Worm (Caenorhabditis elegans) whole organism, early embryonic: Measurements from ENCODE around the gene pgl-1.

Source experiments
- B0310.2 ChIP-seq: sonication (generic microtip); optimal IDR thresholded peaks from 2 replicates; lab custom pipeline; 2016; ENCODE audit warnings: mild to moderate bottlenecking, missing genetic modification characterization, missing compliant biosample characterization
- F13C5.2 ChIP-seq: sonication (generic microtip); optimal IDR thresholded peaks from 2 replicates; lab custom pipeline; 2017; ENCODE audit warnings: mild to moderate bottlenecking, missing genetic modification characterization, inconsistent platforms, missing compliant biosample characterization
- aly-1 ChIP-seq: sonication (generic microtip); optimal IDR thresholded peaks from 2 replicates; lab custom pipeline; 2016; ENCODE audit warnings: missing genetic modification characterization, missing compliant biosample characterization
- ama-1 ChIP-seq: fragments of 150-350 bp; optimal IDR thresholded peaks from 2 replicates; lab custom pipeline; 2014
- ceh-13 ChIP-seq: fragments of 200-800 bp; sonication (Bioruptor generic); optimal IDR thresholded peaks from 2 replicates; lab custom pipeline; 2018; ENCODE audit warnings: mild to moderate bottlenecking, missing genetic modification characterization, missing compliant biosample characterization
- ceh-36 ChIP-seq: sonication (generic microtip); optimal IDR thresholded peaks from 2 replicates; lab custom pipeline; 2016; ENCODE audit warnings: missing genetic modification characterization, inconsistent platforms, missing compliant biosample characterization
- ets-7 ChIP-seq: sonication (generic microtip); optimal IDR thresholded peaks from 2 replicates; lab custom pipeline; 2016; ENCODE audit warnings: missing genotype, missing genetic modification characterization, missing compliant biosample characterization
- flt-1 ChIP-seq: fragments of 200-800 bp; sonication (Bioruptor generic); IDR thresholded peaks from 2 replicates; pipeline ENCODE4 v1.3.6; 2022; ENCODE audit warnings: missing genetic modification characterization, missing compliant biosample characterization
- hmbx-1 ChIP-seq: sonication (generic microtip); optimal IDR thresholded peaks from 2 replicates; lab custom pipeline; 2016; ENCODE audit warnings: mild to moderate bottlenecking, missing genetic modification characterization, missing compliant biosample characterization
- hmg-4 ChIP-seq: fragments of 200-800 bp; sonication (Bioruptor generic); optimal IDR thresholded peaks from 2 replicates; lab custom pipeline; 2018; ENCODE audit warnings: mild to moderate bottlenecking, missing genetic modification characterization, missing compliant biosample characterization
- hnd-1 ChIP-seq: sonication (generic microtip); optimal IDR thresholded peaks from 2 replicates; lab custom pipeline; 2016; ENCODE audit warnings: missing genetic modification characterization, missing compliant biosample characterization
- pes-1 ChIP-seq: fragments of 200-800 bp; sonication (Bioruptor generic); IDR thresholded peaks from 2 replicates; pipeline ENCODE4 v1.3.6; 2022; ENCODE audit warnings: missing genetic modification reagents, missing genetic modification characterization, missing compliant biosample characterization
- scrt-1 ChIP-seq: fragments of 200-800 bp; sonication (Bioruptor generic); IDR thresholded peaks from 2 replicates; pipeline ENCODE4 v1.3.6; 2022; ENCODE audit warnings: missing genetic modification characterization, missing compliant biosample characterization
- sea-1 ChIP-seq: fragments of 200-800 bp; sonication (Bioruptor generic); conservative IDR thresholded peaks from 2 replicates; pipeline ENCODE4 v1.3.6; 2022; ENCODE audit warnings: missing genetic modification characterization, missing compliant biosample characterization
- tbx-11 ChIP-seq: fragments of 200-800 bp; sonication (Bioruptor generic); IDR thresholded peaks from 2 replicates; pipeline ENCODE4 v1.3.6; 2022; ENCODE audit warnings: missing genetic modification characterization, missing compliant biosample characterization
- tbx-37 ChIP-seq: fragments of 200-800 bp; sonication (Bioruptor generic); conservative IDR thresholded peaks from 2 replicates; pipeline ENCODE4 v1.3.6; 2022; ENCODE audit warnings: missing genetic modification reagents, missing genetic modification characterization, missing compliant biosample characterization
- tra-4 ChIP-seq: sonication (generic microtip); optimal IDR thresholded peaks from 2 replicates; lab custom pipeline; 2017; ENCODE audit warnings: missing genetic modification characterization, missing compliant biosample characterization

Gene pgl-1

DNA sequence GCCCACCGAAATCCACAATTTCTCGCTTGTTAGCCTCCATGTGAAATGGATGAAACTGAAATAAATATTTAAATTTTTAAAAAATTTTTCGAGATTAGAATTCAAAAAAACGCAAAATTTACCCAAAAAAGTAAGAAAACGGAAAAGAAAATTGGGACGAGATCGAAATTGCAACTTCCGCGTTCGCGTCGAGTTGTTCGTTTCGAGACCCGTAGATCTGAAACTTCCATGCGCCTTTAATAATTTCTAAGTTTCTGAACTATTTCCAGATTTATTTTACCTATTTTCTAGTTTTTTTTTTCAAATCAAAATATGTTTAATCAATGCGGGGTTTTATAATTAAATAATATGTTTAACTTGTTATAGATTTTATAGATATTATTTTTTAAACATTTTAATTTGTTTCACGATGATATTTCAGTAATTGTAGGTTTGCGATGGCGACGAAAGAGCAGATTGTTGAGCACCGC, at the start of gene pgl-1, which contains the start of gene him-3:
pgl-1 (minus strand) TSS at position 230 of the 470 bp plus-strand sequence.
him-3 (plus strand) TSS at position 420 of the 470 bp plus-strand sequence.
- no peak for TF ChIP-seq sea-1 (GFP tag; lab: Robert Waterston, UW)
- TF ChIP-seq ama-1 (lab: Kevin White, UChicago): no peak

DNA sequence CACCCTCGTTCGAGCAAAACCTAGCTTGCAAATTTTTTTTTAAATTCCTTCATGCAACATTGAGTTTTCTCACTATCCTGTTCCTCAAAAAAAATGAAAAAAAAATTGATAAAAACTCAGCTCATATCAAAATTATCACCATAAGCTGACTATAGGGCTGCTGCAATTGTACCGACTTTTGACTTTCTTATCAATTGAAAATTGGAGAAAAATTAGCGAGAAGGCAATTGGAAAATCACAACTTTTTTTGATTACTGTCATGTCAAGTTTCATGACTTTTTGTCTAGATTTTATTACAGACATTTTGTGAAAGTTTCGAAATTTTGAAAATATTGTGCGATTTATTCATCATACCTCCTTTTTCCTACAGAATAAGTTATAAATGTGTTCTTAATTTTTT, 48.7 kb upstream of the pgl-1 start:
- TF ChIP-seq tra-4 (tag; lab: Kevin White, UChicago): no peak
- no peak for TF ChIP-seq sea-1 (GFP tag; lab: Robert Waterston, UW)
- TF ChIP-seq hmg-4 (GFP tag; lab: Kevin White, UChicago): no peak
- TF ChIP-seq aly-1 (tag; lab: Kevin White, UChicago): no peak
- TF ChIP-seq B0310.2 (tag; lab: Kevin White, UChicago): no peak
- no peak for TF ChIP-seq pes-1 (GFP tag; lab: Robert Waterston, UW)
- no peak for TF ChIP-seq hmbx-1 (tag; lab: Kevin White, UChicago)
- TF ChIP-seq ceh-36 (tag; lab: Kevin White, UChicago): no peak
- no peak for TF ChIP-seq ceh-13
- no peak for TF ChIP-seq scrt-1 (GFP tag; lab: Robert Waterston, UW)
- TF ChIP-seq tbx-11 (GFP tag; lab: Robert Waterston, UW): no peak
- TF ChIP-seq tbx-37 (GFP tag; lab: Robert Waterston, UW): no peak
- no peak for TF ChIP-seq ama-1 (lab: Kevin White, UChicago)

DNA sequence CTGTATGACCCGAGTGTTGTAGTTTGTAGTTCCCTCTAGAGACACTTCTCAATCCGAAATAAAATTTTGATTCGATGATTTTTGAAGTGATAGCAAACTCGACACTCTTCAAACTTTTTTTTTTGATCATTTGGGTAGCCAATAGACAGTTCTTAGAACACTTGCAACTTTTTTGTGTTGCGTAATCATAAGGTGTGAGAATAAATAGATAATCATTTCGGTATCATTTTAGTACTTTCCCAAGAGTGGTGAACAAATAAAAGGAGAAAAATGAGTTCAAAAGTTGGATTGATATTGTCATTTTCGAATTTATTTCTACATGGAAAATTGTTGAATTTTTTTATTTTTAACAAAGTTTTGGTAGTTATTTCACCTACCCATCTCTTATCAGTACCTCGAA, 47.7 kb upstream of the pgl-1 start:
- TF ChIP-seq tbx-11 (GFP tag; lab: Robert Waterston, UW) (no peak), hmbx-1 (tag; lab: Kevin White, UChicago) (no peak), hnd-1 (tag; lab: Kevin White, UChicago) (no peak), tra-4 (tag; lab: Kevin White, UChicago) (no peak), flt-1 (GFP tag; lab: Robert Waterston, UW) (no peak), ceh-13 (no peak), pes-1 (GFP tag; lab: Robert Waterston, UW) (no peak), scrt-1 (GFP tag; lab: Robert Waterston, UW) (no peak), sea-1 (GFP tag; lab: Robert Waterston, UW) (no peak), B0310.2 (tag; lab: Kevin White, UChicago) (no peak), ets-7 (tag; lab: Kevin White, UChicago) (no peak), aly-1 (tag; lab: Kevin White, UChicago) (no peak), tbx-37 (GFP tag; lab: Robert Waterston, UW) (no peak), F13C5.2 (tag; lab: Kevin White, UChicago) (no peak), ama-1 (lab: Kevin White, UChicago) (no peak)

DNA sequence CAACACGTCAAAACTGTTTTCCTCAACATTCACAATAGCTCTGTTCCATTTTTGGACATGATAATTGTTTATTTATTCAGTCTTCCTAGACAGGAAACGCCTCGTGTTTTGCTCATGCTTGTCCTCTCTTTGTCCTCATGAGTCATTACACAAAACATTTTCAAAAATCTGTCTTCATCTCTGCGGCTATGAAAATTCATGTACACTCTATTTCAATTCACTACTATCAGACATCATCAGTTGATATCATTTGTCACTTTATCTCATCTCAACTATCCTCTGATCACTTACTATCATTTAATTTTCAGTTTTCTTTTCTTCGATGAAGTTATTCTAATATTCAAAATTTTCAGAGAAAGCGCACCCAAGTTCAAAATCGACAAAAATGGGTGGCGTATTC, 46.7 kb upstream of the pgl-1 start, which contains the start of gene adah-1:
adah-1 (plus strand) TSS at position 354 of the 400 bp plus-strand sequence.
- no peak for TF ChIP-seq hmg-4 (GFP tag; lab: Kevin White, UChicago)
- TF ChIP-seq aly-1 (tag; lab: Kevin White, UChicago): no peak
- no peak for TF ChIP-seq pes-1 (GFP tag; lab: Robert Waterston, UW)
- no peak for TF ChIP-seq ceh-36 (tag; lab: Kevin White, UChicago)
- no peak for TF ChIP-seq ets-7 (tag; lab: Kevin White, UChicago)
- no peak for TF ChIP-seq ama-1 (lab: Kevin White, UChicago)
- no peak for TF ChIP-seq F13C5.2 (tag; lab: Kevin White, UChicago)

- TF ChIP-seq scrt-1 (GFP tag; lab: Robert Waterston, UW): no peak
- no peak for TF ChIP-seq tbx-11 (GFP tag; lab: Robert Waterston, UW)
- peak; percentile 55 for TF ChIP-seq hmg-4 (GFP tag; lab: Kevin White, UChicago)
- no peak for TF ChIP-seq hnd-1 (tag; lab: Kevin White, UChicago)
- TF ChIP-seq F13C5.2 (tag; lab: Kevin White, UChicago): peak; percentile 68
- no peak for TF ChIP-seq ets-7 (tag; lab: Kevin White, UChicago)
- TF ChIP-seq ama-1 (lab: Kevin White, UChicago): no peak
- TF ChIP-seq flt-1 (GFP tag; lab: Robert Waterston, UW): no peak
- no peak for TF ChIP-seq B0310.2 (tag; lab: Kevin White, UChicago)
- no peak for TF ChIP-seq ceh-13
Measured at ce11 chrIV:7023004-7023403, 45.9 kb upstream of the pgl-1 start.

DNA sequence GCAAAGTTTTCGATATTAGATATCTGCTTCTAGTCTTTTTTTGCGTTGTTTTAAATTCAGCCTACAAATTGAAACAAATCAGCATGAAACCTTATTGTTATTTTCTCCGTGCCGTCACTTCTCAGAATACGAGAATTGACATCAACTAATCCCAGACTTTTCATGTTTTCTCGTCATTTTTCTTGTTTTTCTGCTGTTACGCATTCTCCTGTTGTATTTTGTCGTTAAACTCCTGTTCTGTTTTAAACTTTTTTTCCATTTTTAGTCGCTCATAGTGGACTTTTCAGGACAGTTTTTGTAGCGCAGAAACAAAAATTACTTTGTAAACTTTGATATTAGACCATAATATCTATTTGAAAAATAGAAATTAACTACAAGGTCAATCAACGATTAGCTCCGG, 45.1 kb upstream of the pgl-1 start:
- TF ChIP-seq scrt-1 (GFP tag; lab: Robert Waterston, UW) (no peak), F13C5.2 (tag; lab: Kevin White, UChicago) (no peak), ceh-13 (no peak), tra-4 (tag; lab: Kevin White, UChicago) (no peak), hnd-1 (tag; lab: Kevin White, UChicago) (no peak), hmg-4 (GFP tag; lab: Kevin White, UChicago) (no peak), pes-1 (GFP tag; lab: Robert Waterston, UW) (no peak), B0310.2 (tag; lab: Kevin White, UChicago) (no peak), tbx-11 (GFP tag; lab: Robert Waterston, UW) (no peak), ets-7 (tag; lab: Kevin White, UChicago) (no peak), ama-1 (lab: Kevin White, UChicago) (no peak), ceh-36 (tag; lab: Kevin White, UChicago) (no peak), hmbx-1 (tag; lab: Kevin White, UChicago) (no peak), flt-1 (GFP tag; lab: Robert Waterston, UW) (no peak), sea-1 (GFP tag; lab: Robert Waterston, UW) (no peak), tbx-37 (GFP tag; lab: Robert Waterston, UW) (no peak), aly-1 (tag; lab: Kevin White, UChicago) (no peak)

DNA sequence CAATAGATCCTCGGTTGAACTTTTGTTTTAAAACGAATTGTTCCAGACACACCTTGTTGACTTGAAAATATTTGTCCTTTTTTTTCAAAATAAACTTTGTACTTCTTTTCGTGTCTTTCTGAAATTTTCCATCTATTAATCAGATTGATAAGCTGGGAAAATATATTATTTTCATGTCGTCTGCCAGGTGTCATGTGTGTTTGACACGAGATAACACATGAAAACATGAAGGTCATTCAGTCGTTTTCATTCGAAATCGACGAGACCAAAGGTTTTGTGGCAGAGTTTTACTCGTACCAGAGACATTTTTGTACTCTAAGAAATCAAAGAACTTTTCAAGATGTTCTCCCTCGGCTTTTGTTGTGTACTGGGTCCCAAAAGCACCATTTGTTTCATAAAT, 43.5 kb upstream of the pgl-1 start:
- TF ChIP-seq scrt-1 (GFP tag; lab: Robert Waterston, UW): no peak
- TF ChIP-seq tbx-11 (GFP tag; lab: Robert Waterston, UW): no peak
- TF ChIP-seq B0310.2 (tag; lab: Kevin White, UChicago): no peak
- no peak for TF ChIP-seq hmbx-1 (tag; lab: Kevin White, UChicago)
